Worm (Caenorhabditis elegans): ENCODE measurements around the gene ugt-5.

- TF ChIP-seq nhr-237 (tag; optimal IDR thresholded peaks at IDR 0.05): no peak
- TF ChIP-seq ces-1 (GFP tag; optimal IDR thresholded peaks at IDR 0.05): no peak
- TF ChIP-seq M03D4.4 (tag; optimal IDR thresholded peaks at IDR 0.05): no peak
These were observed 7.9 kb downstream of the ugt-5 start, which contains the start of gene sre-20 for ce11 chrV:12784861-12785260.

All from whole organism, mixed stage, embryonic.